Fruit fly (Drosophila melanogaster) whole organism, pupa: Measurements from ENCODE around the gene Bhmt.

Experiments
- CG12605 ChIP-seq: fragments of 200-800 bp; sonication (Bioruptor generic); IDR thresholded peaks from 2 replicates; pipeline ENCODE4 v1.3.6; 2022; ENCODE audit warnings: missing biosample characterization, missing genetic modification characterization
- CG13204 ChIP-seq: fragments of 200-800 bp; sonication (Bioruptor generic); optimal IDR thresholded peaks from 2 replicates; lab custom pipeline; 2018; ENCODE audit warnings: missing biosample characterization, mild to moderate bottlenecking, missing genetic modification characterization, moderate library complexity
- CG14655 ChIP-seq: fragments of 200-800 bp; sonication (Bioruptor generic); optimal IDR thresholded peaks from 3 replicates; lab custom pipeline; 2017; ENCODE audit warnings: mild to moderate bottlenecking, missing biosample characterization, missing genetic modification reagents, missing genetic modification characterization
- CG17806 ChIP-seq: fragments of 200-800 bp; sonication (Bioruptor generic); optimal IDR thresholded peaks from 2 replicates; lab custom pipeline; 2018; ENCODE audit warnings: missing biosample characterization, mild to moderate bottlenecking, missing genetic modification characterization, moderate library complexity
- CG32121 ChIP-seq: fragments of 200-800 bp; sonication (Bioruptor generic); IDR thresholded peaks from 2 replicates; pipeline ENCODE4 v1.3.6; 2022; ENCODE audit warnings: missing biosample characterization, missing genetic modification characterization
- CG34367 ChIP-seq: fragments of 200-800 bp; sonication (Bioruptor generic); optimal IDR thresholded peaks from 2 replicates; lab custom pipeline; 2018; ENCODE audit warnings: missing biosample characterization, mild to moderate bottlenecking, missing genetic modification characterization
- EcR ChIP-seq: fragments of 200-800 bp; sonication (Bioruptor generic); optimal IDR thresholded peaks from 3 replicates; lab custom pipeline; 2019; ENCODE audit warnings: missing biosample characterization, missing genetic modification characterization, mild to moderate bottlenecking, moderate library complexity, missing genetic modification reagents
- Pif1A ChIP-seq: fragments of 200-800 bp; sonication (Bioruptor generic); optimal IDR thresholded peaks from 3 replicates; lab custom pipeline; 2016; ENCODE audit warnings: missing biosample characterization, missing genetic modification characterization
- Pif1B ChIP-seq: fragments of 200-800 bp; sonication (Bioruptor generic); optimal IDR thresholded peaks from 3 replicates; lab custom pipeline; 2016; ENCODE audit warnings: missing biosample characterization, missing genetic modification characterization
- Snoo ChIP-seq: fragments of 200-800 bp; sonication (Bioruptor generic); optimal IDR thresholded peaks from 3 replicates; lab custom pipeline; 2017; ENCODE audit warnings: missing biosample characterization, mild to moderate bottlenecking, missing genetic modification characterization, inconsistent platforms
- fd96Ca ChIP-seq: fragments of 200-800 bp; sonication (Bioruptor generic); IDR thresholded peaks from 3 replicates; pipeline ENCODE4 v1.3.6; 2022; ENCODE audit warnings: missing biosample characterization, missing genetic modification characterization
- gl ChIP-seq: fragments of 200-800 bp; sonication (Bioruptor generic); optimal IDR thresholded peaks from 2 replicates; lab custom pipeline; 2018; ENCODE audit warnings: missing biosample characterization, mild to moderate bottlenecking, missing genetic modification characterization
- rn ChIP-seq: fragments of 200-800 bp; sonication (Bioruptor generic); IDR thresholded peaks from 2 replicates; pipeline ENCODE4 v1.3.6; 2022; ENCODE audit warnings: missing biosample characterization, missing genetic modification characterization

dm6 chr2L:18933867-18934266 lies 23.2 kb downstream of the Bhmt start:
- TF ChIP-seq Snoo (tag; lab: Kevin White, UChicago) (no peak), CG32121 (GFP tag; lab: Robert Waterston, UW) (no peak), EcR (no peak), Pif1B (GFP tag; lab: Kevin White, UChicago) (no peak), CG12605 (GFP tag; lab: Robert Waterston, UW) (no peak), CG14655 (GFP tag; lab: Kevin White, UChicago) (no peak), fd96Ca (GFP tag; lab: Robert Waterston, UW) (no peak), gl (tag; lab: Kevin White, UChicago) (no peak), CG17806 (tag; lab: Kevin White, UChicago) (no peak), CG13204 (GFP tag; lab: Kevin White, UChicago) (no peak), rn (GFP tag; lab: Robert Waterston, UW) (no peak), CG34367 (tag; lab: Kevin White, UChicago) (no peak), Pif1A (GFP tag; lab: Kevin White, UChicago) (no peak)
